Worm (Caenorhabditis elegans): ENCODE results near the gene C28G1.2.

Gene C28G1.2

ce11 chrX:8843988-8844387 is 8.2 kb downstream of the C28G1.2 start, which contains the start of gene ubc-23:
TSS of gene ubc-23 (plus strand) at chrX:8844288.
- no peak for TF ChIP-seq cnd-1 (tag; optimal IDR thresholded peaks at IDR 0.05)
- no peak for TF ChIP-seq ceh-43 (GFP tag; optimal IDR thresholded peaks at IDR 0.05)
- no peak for TF ChIP-seq elt-1 (tag; optimal IDR thresholded peaks at IDR 0.05; ENCODE audit: borderline replicate concordance, insufficient read depth)
- TF ChIP-seq hlh-1 (tag; optimal IDR thresholded peaks at IDR 0.05) = no peak
- no peak for TF ChIP-seq lin-32 (GFP tag; optimal IDR thresholded peaks at IDR 0.05)
- TF ChIP-seq ham-2 (GFP tag; optimal IDR thresholded peaks at IDR 0.05) = no peak
- TF ChIP-seq mls-2 (tag; optimal IDR thresholded peaks at IDR 0.05) = no peak
- TF ChIP-seq ceh-39 (tag; optimal IDR thresholded peaks at IDR 0.05) = no peak
- no peak for TF ChIP-seq nhr-2 (tag; optimal IDR thresholded peaks at IDR 0.05)
- TF ChIP-seq drap-1 (GFP tag; optimal IDR thresholded peaks at IDR 0.05) = no peak

DNA sequence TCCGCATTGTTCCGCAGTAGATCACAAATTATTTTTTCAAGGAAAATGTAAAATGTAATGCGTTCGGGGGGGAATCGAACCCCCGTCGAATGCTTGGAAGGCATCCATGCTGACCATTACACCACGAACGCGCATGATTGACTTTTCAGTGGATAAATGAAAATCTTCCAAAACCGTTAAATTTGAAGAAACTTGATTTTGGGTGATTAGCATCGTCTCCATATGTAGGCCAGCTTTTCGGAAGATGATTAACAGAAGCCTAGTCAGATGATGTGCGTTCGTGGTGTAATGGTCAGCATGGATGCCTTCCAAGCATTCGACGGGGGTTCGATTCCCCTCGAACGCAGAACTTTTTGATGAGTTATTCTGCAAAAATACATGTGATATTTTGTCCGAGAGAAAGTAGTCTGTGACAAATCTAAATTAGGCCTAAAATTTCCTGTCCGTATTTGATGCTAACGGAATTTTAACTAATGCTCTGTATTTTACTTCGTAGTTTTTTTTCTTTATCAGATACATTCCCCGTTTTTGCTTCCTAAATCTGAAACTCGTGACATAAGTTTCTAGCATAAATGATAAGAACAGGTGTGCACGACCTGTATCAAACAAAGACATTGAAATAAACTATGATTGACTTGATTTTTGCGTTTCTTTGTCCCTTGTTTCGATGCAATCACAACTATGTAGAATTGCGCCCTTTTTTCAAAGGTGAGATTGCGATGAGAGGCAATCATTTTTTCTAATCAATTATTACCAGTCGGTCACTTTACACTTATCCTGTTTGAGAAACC is 10.8 kb downstream of the C28G1.2 start, which contains the start of gene C28G1.10:
Gene C28G1.10 (plus strand): TSS at position 676 of the 791 bp plus-strand sequence.
- TF ChIP-seq snpc-4 (tag; optimal IDR thresholded peaks at IDR 0.05) (no peak), nhr-12 (tag; optimal IDR thresholded peaks at IDR 0.05) (no peak)

ce11 chrX:8853524-8853923 is 17.7 kb downstream of the C28G1.2 start, which contains the start of gene sprp-4:
TSS of gene sprp-4 (minus strand) at chrX:8853624.
- TF ChIP-seq mab-5 (tag; optimal IDR thresholded peaks at IDR 0.05) (no peak), ces-1 (GFP tag; optimal IDR thresholded peaks at IDR 0.05) (no peak), nhr-2 (tag; optimal IDR thresholded peaks at IDR 0.05) (no peak), bed-3 (GFP tag; optimal IDR thresholded peaks at IDR 0.05) (no peak), M03D4.4 (tag; optimal IDR thresholded peaks at IDR 0.05) (no peak), pha-4 (tag; optimal IDR thresholded peaks at IDR 0.05) (no peak), ceh-39 (tag; optimal IDR thresholded peaks at IDR 0.05) (no peak), unc-39 (tag; optimal IDR thresholded peaks at IDR 0.05) (no peak), ceh-83 (GFP tag; optimal IDR thresholded peaks at IDR 0.05) (no peak), blmp-1 (tag; optimal IDR thresholded peaks at IDR 0.05) (no peak), ham-2 (GFP tag; optimal IDR thresholded peaks at IDR 0.05) (no peak), flh-1 (GFP tag; optimal IDR thresholded peaks at IDR 0.05) (no peak), nhr-76 (tag; optimal IDR thresholded peaks at IDR 0.05) (no peak), ceh-43 (GFP tag; optimal IDR thresholded peaks at IDR 0.05) (no peak), ztf-11 (tag; optimal IDR thresholded peaks at IDR 0.05) (no peak)

ce11 chrX:8854409-8854808 is 18.6 kb downstream of the C28G1.2 start:
- TF ChIP-seq unc-120 (tag; optimal IDR thresholded peaks at IDR 0.05; ENCODE audit: poor library complexity, severe bottlenecking) (no peak), ztf-11 (tag; optimal IDR thresholded peaks at IDR 0.05) (no peak), ham-2 (GFP tag; optimal IDR thresholded peaks at IDR 0.05) (no peak), mep-1 (tag; optimal IDR thresholded peaks at IDR 0.05) (no peak), hlh-1 (tag; optimal IDR thresholded peaks at IDR 0.05) (no peak), blmp-1 (tag; optimal IDR thresholded peaks at IDR 0.05) (no peak)

DNA sequence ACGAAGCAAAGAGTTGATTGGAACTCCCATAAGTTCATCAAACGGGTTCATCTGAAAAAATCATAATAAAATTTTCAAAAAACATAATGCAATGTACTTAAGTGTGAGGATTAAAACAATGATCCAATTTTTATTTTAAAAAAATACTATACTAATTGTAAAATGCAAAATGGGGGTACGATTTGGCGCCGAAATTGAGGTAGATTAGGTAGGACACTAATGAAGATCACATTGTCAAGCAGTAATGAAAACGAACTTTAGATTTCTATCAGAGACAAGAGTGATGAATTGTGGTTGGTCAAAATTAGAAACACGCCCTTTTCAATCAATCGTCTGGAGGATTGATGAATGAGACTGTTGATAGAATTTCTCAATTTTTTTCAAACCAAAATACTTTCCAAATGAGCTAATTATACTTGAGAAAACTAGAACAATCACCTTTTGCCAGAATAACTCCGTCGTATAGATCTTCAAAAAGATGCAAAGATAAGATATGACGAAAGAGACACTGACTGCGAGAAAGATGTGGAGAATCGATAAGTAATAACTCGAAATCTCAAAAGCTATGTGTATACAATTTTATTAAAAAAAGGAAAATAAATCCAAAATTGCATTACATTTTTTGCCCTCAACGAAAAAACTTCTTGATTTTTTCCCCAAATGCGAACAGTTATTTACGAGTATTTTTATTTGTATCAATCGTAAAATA is 22.2 kb downstream of the C28G1.2 start, which contains the start of gene C06E2.5:
Gene C06E2.5 (minus strand): TSS at position 51 of the 709 bp plus-strand sequence.
- TF ChIP-seq elt-3 (tag; optimal IDR thresholded peaks at IDR 0.05) (no peak), elt-1 (tag; optimal IDR thresholded peaks at IDR 0.05; ENCODE audit: borderline replicate concordance, insufficient read depth) (peak; percentile 96)

ce11 chrX:8859538-8859937 is 23.7 kb downstream of the C28G1.2 start:
- no peak for TF ChIP-seq tbx-8 (GFP tag; optimal IDR thresholded peaks at IDR 0.05)
- no peak for TF ChIP-seq M03D4.4 (tag; optimal IDR thresholded peaks at IDR 0.05)
- no peak for TF ChIP-seq snpc-4 (tag; optimal IDR thresholded peaks at IDR 0.05)
- no peak for TF ChIP-seq flh-1 (GFP tag; optimal IDR thresholded peaks at IDR 0.05)
- no peak for TF ChIP-seq ztf-11 (tag; optimal IDR thresholded peaks at IDR 0.05)
- TF ChIP-seq elt-1 (tag; optimal IDR thresholded peaks at IDR 0.05; ENCODE audit: borderline replicate concordance, insufficient read depth) = no peak
- TF ChIP-seq nhr-2 (tag; optimal IDR thresholded peaks at IDR 0.05) = no peak
- no peak for TF ChIP-seq sptf-1 (tag; optimal IDR thresholded peaks at IDR 0.05)
- no peak for TF ChIP-seq unc-120 (tag; optimal IDR thresholded peaks at IDR 0.05; ENCODE audit: poor library complexity, severe bottlenecking)
- TF ChIP-seq drap-1 (GFP tag; optimal IDR thresholded peaks at IDR 0.05) = no peak
- TF ChIP-seq nhr-12 (tag; optimal IDR thresholded peaks at IDR 0.05) = no peak
- no peak for TF ChIP-seq mep-1 (tag; optimal IDR thresholded peaks at IDR 0.05)
